Fruit fly (Drosophila melanogaster): ENCODE results near the gene ncm.
A peak's percentile ranks its signal among the peaks of the same experiment; 100 is the strongest.

Gene ncm

dm6 chr2L:18442903-18443608 is 5.7 kb downstream of the ncm start, which contains the start of gene RpS26 (continued):
- TF ChIP-seq CG10267 (tag; optimal IDR thresholded peaks at IDR 0.05) (peak; percentile 58), CG14050 (GFP tag; IDR thresholded peaks at IDR 0.05) (0 out of 3 replicates have a peak, but pooled peaks have one; percentile 14), CoRest (tag; optimal IDR thresholded peaks at IDR 0.05) (peak; percentile 75), CG33557 (GFP tag; optimal IDR thresholded peaks at IDR 0.05) (peak; percentile 36), CG7987 (GFP tag; optimal IDR thresholded peaks at IDR 0.05) (peak; percentile 51), pb (GFP tag; optimal IDR thresholded peaks at IDR 0.05) (no peak), YL-1 (GFP tag; optimal IDR thresholded peaks at IDR 0.05) (peak; percentile 77), al (GFP tag; IDR thresholded peaks at IDR 0.05) (peak; percentile 35; the same call in 1 of the 2 replicates), wdn (GFP tag; IDR thresholded peaks at IDR 0.05) (no peak), Hand (GFP tag; optimal IDR thresholded peaks at IDR 0.05) (peak; percentile 3), Neu2 (GFP tag; optimal IDR thresholded peaks at IDR 0.05; ENCODE audit: borderline replicate concordance) (no peak), Side (GFP tag; optimal IDR thresholded peaks at IDR 0.05) (peak; percentile 65), Dbx (GFP tag; IDR thresholded peaks at IDR 0.05) (peak; percentile 71; the same call in 1 of the 3 replicates), Scr (GFP tag; IDR thresholded peaks at IDR 0.05; ENCODE audit: partially characterized antibody) (0 out of 2 replicates have a peak, but pooled peaks have one; percentile 11), CG6765 (GFP tag; optimal IDR thresholded peaks at IDR 0.05) (peak; percentile 48), D19B (GFP tag; optimal IDR thresholded peaks at IDR 0.05) (peak; percentile 10), zen (tag; optimal IDR thresholded peaks at IDR 0.05) (peak; percentile 36), CG14667 (GFP tag; IDR thresholded peaks at IDR 0.05) (no peak), CG31365 (tag; optimal IDR thresholded peaks at IDR 0.05) (no peak), CG16813 (GFP tag; IDR thresholded peaks at IDR 0.05; ENCODE audit: partially characterized antibody) (0 out of 3 replicates have a peak, but pooled peaks have one; percentile 14), CG4328 (GFP tag; optimal IDR thresholded peaks at IDR 0.05) (peak; percentile 44), knrl (GFP tag; IDR thresholded peaks at IDR 0.05; ENCODE audit: partially characterized antibody) (0 out of 3 replicates have a peak, but pooled peaks have one; percentile 31), sc (optimal IDR thresholded peaks at IDR 0.05) (no peak), sc (GFP tag; optimal IDR thresholded peaks at IDR 0.05) (no peak), pfk (GFP tag; optimal IDR thresholded peaks at IDR 0.05) (peak; percentile 41), scrt (GFP tag; optimal IDR thresholded peaks at IDR 0.05) (peak; percentile 28), CG17829 (tag; optimal IDR thresholded peaks at IDR 0.05) (peak; percentile 50), CG13123 (GFP tag; optimal IDR thresholded peaks at IDR 0.05) (peak; percentile 37), CG13775 (GFP tag; optimal IDR thresholded peaks at IDR 0.05) (peak; percentile 71), NfI (GFP tag; optimal IDR thresholded peaks at IDR 0.05) (peak; percentile 59), CG10543 (GFP tag; optimal IDR thresholded peaks at IDR 0.05) (peak; percentile 58), CG6654 (GFP tag; optimal IDR thresholded peaks at IDR 0.05) (no peak), CG7786 (GFP tag; optimal IDR thresholded peaks at IDR 0.05) (peak; percentile 16), dm (GFP tag; optimal IDR thresholded peaks at IDR 0.05) (peak; percentile 89), GATAe (GFP tag; conservative IDR thresholded peaks at IDR 0.05) (no peak), TFAM (GFP tag; optimal IDR thresholded peaks at IDR 0.05) (no peak), gem (tag; optimal IDR thresholded peaks at IDR 0.05) (peak; percentile 56), CG17186 (GFP tag; optimal IDR thresholded peaks at IDR 0.05) (peak; percentile 61), CG8944 (GFP tag; optimal IDR thresholded peaks at IDR 0.05) (peak; percentile 12), hb (GFP tag; IDR thresholded peaks at IDR 0.05; ENCODE audit: partially characterized antibody) (no peak), Antp (GFP tag; optimal IDR thresholded peaks at IDR 0.05) (peak; percentile 52), pan (optimal IDR thresholded peaks at IDR 0.05) (no peak), pan (GFP tag; optimal IDR thresholded peaks at IDR 0.05 in 1 of 2, IDR thresholded peaks at IDR 0.05 in 1 of 2) (no peak), CG7372 (GFP tag; IDR thresholded peaks at IDR 0.05) (peak; percentile 42; the same call in 1 of the 2 replicates), CG14710 (tag; optimal IDR thresholded peaks at IDR 0.05) (peak; percentile 66), CG12391 (tag; optimal IDR thresholded peaks at IDR 0.05) (peak; percentile 46), Lhr (GFP tag; optimal IDR thresholded peaks at IDR 0.05) (peak; percentile 65), Bteb2 (GFP tag; optimal IDR thresholded peaks at IDR 0.05) (peak; percentile 29)

Measured in whole organism, embryonic.